Fruit fly (Drosophila melanogaster): ENCODE measurements around the gene CG11771.

The CG11771 gene

DNA sequence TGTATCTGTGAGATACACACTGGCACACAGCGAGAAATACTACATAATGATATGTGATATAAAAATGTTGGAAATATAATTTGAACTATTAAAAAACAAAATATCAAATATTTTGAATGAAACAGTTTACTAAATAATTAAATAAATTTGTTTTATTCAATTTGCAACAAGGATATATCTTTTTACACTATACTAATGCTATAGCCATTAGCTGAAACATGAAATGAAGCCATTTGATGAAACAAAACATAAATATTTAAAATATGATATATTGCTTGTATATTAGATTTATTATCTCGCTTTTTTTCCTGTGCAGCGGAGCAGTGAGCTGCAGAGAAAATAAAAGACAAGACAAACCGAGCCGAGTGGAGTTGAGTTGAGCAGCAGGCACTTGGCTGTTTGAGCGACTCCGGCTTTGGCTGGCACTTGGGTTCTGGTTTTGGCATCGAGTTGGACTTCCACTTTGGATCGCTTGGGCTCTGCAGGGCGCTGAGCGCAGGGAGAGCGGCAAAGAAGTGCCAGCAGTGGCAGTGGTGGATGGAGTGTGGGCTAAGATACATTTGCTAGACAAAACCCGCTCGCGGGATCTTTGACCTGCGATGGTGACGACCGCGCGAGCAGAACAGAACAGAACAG is 38.4 kb upstream of the CG11771 start (continued):
- peak; percentile 42 for TF ChIP-seq vri (GFP tag; optimal IDR thresholded peaks at IDR 0.05)
- TF ChIP-seq CG15336 (GFP tag; IDR thresholded peaks at IDR 0.05) = peak; percentile 94
- TF ChIP-seq spab (GFP tag; optimal IDR thresholded peaks at IDR 0.05) = peak; percentile 91
- TF ChIP-seq CG6808 (GFP tag; optimal IDR thresholded peaks at IDR 0.05) = peak; percentile 91
- TF ChIP-seq topi (GFP tag; optimal IDR thresholded peaks at IDR 0.05) = peak; percentile 72
- peak; percentile 81; the same call in 2 of the 3 replicates for TF ChIP-seq CG6163 (GFP tag; IDR thresholded peaks at IDR 0.05)
- TF ChIP-seq CG4318 (GFP tag; optimal IDR thresholded peaks at IDR 0.05) = peak; percentile 74
- peak; percentile 93 for TF ChIP-seq Ets96B (tag; optimal IDR thresholded peaks at IDR 0.05)
- peak; percentile 64 for TF ChIP-seq fkh (GFP tag; optimal IDR thresholded peaks at IDR 0.05)
- no peak for TF ChIP-seq Hr38 (GFP tag; optimal IDR thresholded peaks at IDR 0.05)
- TF ChIP-seq Sox15 (GFP tag; optimal IDR thresholded peaks at IDR 0.05) = peak; percentile 39
- TF ChIP-seq CG11294 (GFP tag; IDR thresholded peaks at IDR 0.05) = peak; percentile 70; the same call in 1 of the 2 replicates
- TF ChIP-seq CG11902 (GFP tag; optimal IDR thresholded peaks at IDR 0.05) = peak; percentile 59
- peak; percentile 87 for TF ChIP-seq svp (GFP tag)
- peak; percentile 63 for TF ChIP-seq Sox102F (GFP tag; optimal IDR thresholded peaks at IDR 0.05)
- TF ChIP-seq achi (GFP tag; optimal IDR thresholded peaks at IDR 0.05) = peak; percentile 90
- TF ChIP-seq Smox (GFP tag; optimal IDR thresholded peaks at IDR 0.05) = peak; percentile 77
- peak; percentile 88 for TF ChIP-seq CG10631 (GFP tag; optimal IDR thresholded peaks at IDR 0.05)

DNA sequence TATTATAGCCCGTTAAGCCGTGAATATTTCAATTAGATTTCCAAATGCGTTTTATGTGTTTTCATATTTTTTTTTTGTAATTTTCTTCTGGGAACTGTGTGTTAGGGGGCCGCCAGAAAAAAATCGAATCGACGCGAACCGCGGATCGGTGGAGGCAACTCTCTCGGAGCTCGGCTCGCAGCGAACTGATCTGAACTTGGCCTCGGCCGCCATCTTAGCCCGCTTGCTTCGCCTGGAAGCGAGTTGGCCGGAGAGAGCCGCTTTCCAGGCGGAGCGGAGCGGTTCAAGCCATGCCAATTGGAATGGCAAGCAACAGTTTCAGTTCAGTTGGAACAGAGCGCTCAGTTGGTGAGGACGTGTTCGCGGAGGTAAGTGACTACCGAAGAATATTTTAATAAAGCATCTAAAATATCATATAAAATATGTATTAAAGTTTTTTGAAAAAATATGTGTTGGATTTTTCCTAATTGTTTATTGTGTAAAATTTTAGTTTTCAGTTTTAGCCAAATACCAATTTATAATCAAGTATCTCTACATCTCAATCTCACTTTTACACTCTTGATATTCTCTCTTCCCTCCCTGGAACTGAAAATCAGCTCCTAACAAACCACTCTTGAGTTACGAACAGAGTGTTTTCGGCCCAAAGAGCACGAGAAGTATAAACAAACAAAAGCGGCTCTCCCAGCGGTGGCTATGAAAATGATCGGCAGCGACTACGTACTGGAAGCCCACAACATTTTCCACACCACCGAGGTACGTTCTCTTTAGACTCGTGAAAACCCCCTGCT is 37.2 kb upstream of the CG11771 start, which contains the start of the genes CG31121 and CG11069:
TSS of gene CG31121 (minus strand) at position 187 of the 788 bp plus-strand sequence.
TSS of gene CG11069 (plus strand) at position 324 of the 788 bp plus-strand sequence.
- TF ChIP-seq achi (GFP tag; optimal IDR thresholded peaks at IDR 0.05) (no peak), spab (GFP tag; optimal IDR thresholded peaks at IDR 0.05) (no peak), CG16779 (tag; optimal IDR thresholded peaks at IDR 0.05) (no peak), CG7368 (GFP tag; optimal IDR thresholded peaks at IDR 0.05) (no peak), fd59A (GFP tag; optimal IDR thresholded peaks at IDR 0.05) (no peak), Blimp-1 (GFP tag; optimal IDR thresholded peaks at IDR 0.05) (no peak), CG8632 (GFP tag; optimal IDR thresholded peaks at IDR 0.05) (no peak), CG6792 (GFP tag; optimal IDR thresholded peaks at IDR 0.05) (no peak), CG11294 (GFP tag; IDR thresholded peaks at IDR 0.05) (no peak), CG31627 (GFP tag; optimal IDR thresholded peaks at IDR 0.05) (no peak), cyc (GFP tag; optimal IDR thresholded peaks at IDR 0.05) (no peak), CG4318 (GFP tag; optimal IDR thresholded peaks at IDR 0.05) (no peak), CG15336 (GFP tag; IDR thresholded peaks at IDR 0.05) (no peak), eg (GFP tag; IDR thresholded peaks at IDR 0.05) (peak; percentile 59; the same call in 1 of the 3 replicates), fd85E (GFP tag; optimal IDR thresholded peaks at IDR 0.05) (no peak), CG3032 (tag; optimal IDR thresholded peaks at IDR 0.05) (no peak), Ets21C (GFP tag; optimal IDR thresholded peaks at IDR 0.05) (no peak), CG3919 (GFP tag; optimal IDR thresholded peaks at IDR 0.05) (peak; percentile 6), CG34406 (GFP tag; optimal IDR thresholded peaks at IDR 0.05) (no peak), CG11902 (GFP tag; optimal IDR thresholded peaks at IDR 0.05) (no peak), Hr4 (GFP tag; optimal IDR thresholded peaks at IDR 0.05) (no peak), Sox15 (GFP tag; optimal IDR thresholded peaks at IDR 0.05) (no peak), vri (GFP tag; optimal IDR thresholded peaks at IDR 0.05) (no peak), CG1621 (tag; optimal IDR thresholded peaks at IDR 0.05) (peak; percentile 1), salr (GFP tag; optimal IDR thresholded peaks at IDR 0.05) (no peak), CG8119 (GFP tag; IDR thresholded peaks at IDR 0.05) (peak; percentile 29; the same call in 2 of the 3 replicates), CG10669 (GFP tag; optimal IDR thresholded peaks at IDR 0.05) (no peak), fkh (GFP tag; optimal IDR thresholded peaks at IDR 0.05) (no peak), Sox14 (GFP tag; optimal IDR thresholded peaks at IDR 0.05) (no peak), CG11762 (GFP tag; optimal IDR thresholded peaks at IDR 0.05; ENCODE audit: insufficient read depth) (peak; percentile 3), CG6276 (GFP tag; optimal IDR thresholded peaks at IDR 0.05) (no peak), net (GFP tag; optimal IDR thresholded peaks at IDR 0.05) (peak; percentile 9), Eip75B (GFP tag; optimal IDR thresholded peaks at IDR 0.05) (no peak), CG32006 (GFP tag; optimal IDR thresholded peaks at IDR 0.05) (no peak), Eip78C (GFP tag) (peak; percentile 68), dsx (GFP tag; optimal IDR thresholded peaks at IDR 0.05; ENCODE audit: poor library complexity, severe bottlenecking) (peak; percentile 9), Sox102F (GFP tag; optimal IDR thresholded peaks at IDR 0.05) (no peak), topi (GFP tag; optimal IDR thresholded peaks at IDR 0.05) (peak; percentile 10), CG6808 (GFP tag; optimal IDR thresholded peaks at IDR 0.05) (no peak), Met (GFP tag; optimal IDR thresholded peaks at IDR 0.05) (no peak)

All from whole organism, prepupa.